Worm (Caenorhabditis elegans) whole organism, L4 larva: ENCODE data around the gene ckk-1.
A peak's percentile ranks its signal among the peaks of the same experiment; 100 is the strongest.

Source experiments
- F26F4.8 ChIP-seq: fragments of 200-800 bp; sonication (Bioruptor generic); conservative IDR thresholded peaks from 2 replicates; pipeline ENCODE4 v1.3.6; 2022; ENCODE audit warnings: missing genetic modification characterization, missing compliant biosample characterization
- F44E2.7 ChIP-seq: fragments of 200-800 bp; sonication (Bioruptor generic); IDR thresholded peaks from 2 replicates; pipeline ENCODE4 v2.1.2; 2022; ENCODE audit warnings: missing genetic modification characterization, missing compliant biosample characterization
- F49E8.2 ChIP-seq: sonication (generic microtip); optimal IDR thresholded peaks from 2 replicates; lab custom pipeline; 2016; ENCODE audit warnings: missing compliant biosample characterization, mild to moderate bottlenecking, missing genetic modification characterization, borderline replicate concordance
- T26A8.4 ChIP-seq: fragments of 200-800 bp; sonication (Bioruptor generic); IDR thresholded peaks from 2 replicates; pipeline ENCODE4 v1.3.6; 2022; ENCODE audit warnings: missing genetic modification characterization, missing compliant biosample characterization
- arid-1 ChIP-seq: fragments of 200-800 bp; sonication (Bioruptor generic); conservative IDR thresholded peaks from 2 replicates; pipeline ENCODE4 v1.3.6; 2022; ENCODE audit warnings: missing genetic modification reagents, missing genetic modification characterization, missing compliant biosample characterization
- attf-4 ChIP-seq: sonication (generic microtip); optimal IDR thresholded peaks from 3 replicates; lab custom pipeline; 2017; ENCODE audit warnings: missing biosample characterization, missing genetic modification characterization
- ces-1 ChIP-seq: fragments of 150-350 bp; sonication (generic microtip); optimal IDR thresholded peaks from 4 replicates; lab custom pipeline; 2014; ENCODE audit warnings: missing biosample characterization, missing genetic modification reagents, missing genetic modification characterization
- cey-2 ChIP-seq: sonication (generic microtip); optimal IDR thresholded peaks from 3 replicates; lab custom pipeline; 2017; ENCODE audit warnings: missing genetic modification characterization, mild to moderate bottlenecking, missing compliant biosample characterization, antibody characterized with exemption, borderline replicate concordance; ENCODE audit not compliant: insufficient read depth
- ctbp-1 ChIP-seq: fragments of 200-800 bp; sonication (Bioruptor generic); IDR thresholded peaks from 2 replicates; pipeline ENCODE4 v1.3.6; 2022; ENCODE audit warnings: missing genetic modification reagents, missing genetic modification characterization, missing compliant biosample characterization
- daf-16 ChIP-seq, 3 experiments: sonication (generic microtip); optimal IDR thresholded peaks; 2 replicates each; lab custom pipeline; 2016 to 2017; ENCODE audit warnings: missing genetic modification characterization in 3 of 3, missing genetic modification reagents in 3 of 3, mild to moderate bottlenecking in 2 of 3, missing compliant biosample characterization in 2 of 3, missing biosample characterization in 1 of 3, moderate library complexity in 1 of 3
- daf-19 ChIP-seq: fragments of 200-800 bp; sonication (Bioruptor generic); conservative IDR thresholded peaks from 2 replicates; pipeline ENCODE4 v1.3.6; 2022; ENCODE audit warnings: missing genetic modification characterization, missing compliant biosample characterization
- dpl-1 ChIP-seq: fragments of 150-350 bp; optimal IDR thresholded peaks from 2 replicates; lab custom pipeline; 2014; ENCODE audit warnings: missing biosample characterization, missing genetic modification reagents, missing genetic modification characterization
- duxl-1 ChIP-seq: sonication (generic microtip); optimal IDR thresholded peaks from 2 replicates; lab custom pipeline; 2016; ENCODE audit warnings: mild to moderate bottlenecking, missing genetic modification characterization, moderate library complexity, missing compliant biosample characterization; ENCODE audit not compliant: poor library complexity
- egl-27 ChIP-seq: sonication (generic microtip); optimal IDR thresholded peaks from 3 replicates; lab custom pipeline; 2017; ENCODE audit warnings: missing biosample characterization, missing genetic modification reagents, missing genetic modification characterization
- jun-1 ChIP-seq: fragments of 150-350 bp; optimal IDR thresholded peaks from 2 replicates; lab custom pipeline; 2014; ENCODE audit warnings: missing biosample characterization, missing genetic modification reagents, missing genetic modification characterization
- lim-7 ChIP-seq: fragments of 200-800 bp; sonication (Bioruptor generic); IDR thresholded peaks from 2 replicates; pipeline ENCODE4 v1.3.6; 2022; ENCODE audit warnings: missing genetic modification characterization, missing compliant biosample characterization
- lin-29 ChIP-seq: fragments of 200-800 bp; sonication (Bioruptor generic); IDR thresholded peaks from 2 replicates; pipeline ENCODE4 v1.3.6; 2022; ENCODE audit warnings: missing genetic modification reagents, missing genetic modification characterization, missing compliant biosample characterization
- lsy-2 ChIP-seq, 2 experiments: fragments of 150-350 bp in 1 of 2; sonication (generic microtip) in 1 of 2; optimal IDR thresholded peaks; 2 replicates each; lab custom pipeline; 2014 to 2017; ENCODE audit warnings: missing biosample characterization in 2 of 2, missing genetic modification characterization in 2 of 2
- mdl-1 ChIP-seq, 2 experiments: fragments of 150-350 bp in 1 of 2; sonication (generic microtip) in 1 of 2; optimal IDR thresholded peaks; 2 replicates each; lab custom pipeline; 2014 to 2017; ENCODE audit warnings: missing biosample characterization in 2 of 2, missing genetic modification characterization in 2 of 2
- mes-2 ChIP-seq: sonication (generic microtip); optimal IDR thresholded peaks from 2 replicates; lab custom pipeline; 2016; ENCODE audit warnings: missing genotype, mild to moderate bottlenecking, missing genetic modification characterization, missing compliant biosample characterization; ENCODE audit not compliant: poor library complexity, severe bottlenecking
- mxl-3 ChIP-seq: fragments of 200-800 bp; sonication (Bioruptor generic); optimal IDR thresholded peaks from 2 replicates; lab custom pipeline; 2018; ENCODE audit warnings: mild to moderate bottlenecking, missing genetic modification characterization, missing compliant biosample characterization
- nhr-102 ChIP-seq: sonication (generic microtip); optimal IDR thresholded peaks from 2 replicates; lab custom pipeline; 2016; ENCODE audit warnings: mild to moderate bottlenecking, missing genetic modification characterization, moderate library complexity, missing compliant biosample characterization
- nhr-11 ChIP-seq: fragments of 150-350 bp; optimal IDR thresholded peaks from 2 replicates; lab custom pipeline; 2014; ENCODE audit warnings: missing biosample characterization, missing genetic modification characterization
- nhr-111 ChIP-seq: fragments of 200-800 bp; sonication (Bioruptor generic); optimal IDR thresholded peaks from 2 replicates; lab custom pipeline; 2018; ENCODE audit warnings: mild to moderate bottlenecking, missing genetic modification characterization, missing compliant biosample characterization
- nhr-25 ChIP-seq: sonication (generic microtip); optimal IDR thresholded peaks from 2 replicates; lab custom pipeline; 2017; ENCODE audit warnings: missing genetic modification characterization, mild to moderate bottlenecking, missing compliant biosample characterization, antibody characterized with exemption, moderate library complexity, borderline replicate concordance; ENCODE audit not compliant: insufficient read depth
- nhr-28 ChIP-seq: fragments of 150-350 bp; optimal IDR thresholded peaks from 2 replicates; lab custom pipeline; 2014; ENCODE audit warnings: missing biosample characterization, missing genetic modification characterization
- nhr-41 ChIP-seq: fragments of 200-800 bp; sonication (Bioruptor generic); IDR thresholded peaks from 2 replicates; pipeline ENCODE4 v1.3.6; 2022; ENCODE audit warnings: missing genetic modification reagents, missing genetic modification characterization, missing compliant biosample characterization
- nhr-6 ChIP-seq: fragments of 150-350 bp; optimal IDR thresholded peaks from 2 replicates; lab custom pipeline; 2014; ENCODE audit warnings: missing biosample characterization, missing genetic modification characterization
- nhr-77 ChIP-seq: fragments of 150-350 bp; optimal IDR thresholded peaks from 2 replicates; lab custom pipeline; 2014; ENCODE audit warnings: missing biosample characterization, missing genetic modification characterization
- pha-4 ChIP-seq, 2 experiments: fragments of 150-350 bp in 1 of 2; fragments of 200-800 bp in 1 of 2; sonication (Bioruptor generic) in 1 of 2; IDR thresholded peaks in 1 of 2; optimal IDR thresholded peaks in 1 of 2; 2 replicates each; pipeline versions ENCODE4 v1.3.6 to Lab custom; 2014 to 2022; ENCODE audit warnings: missing genetic modification characterization in 2 of 2, missing genetic modification reagents in 2 of 2, missing biosample characterization in 1 of 2, missing compliant biosample characterization in 1 of 2
- php-3 ChIP-seq: fragments of 200-800 bp; sonication (Bioruptor generic); IDR thresholded peaks from 2 replicates; pipeline ENCODE4 v1.3.6; 2022; ENCODE audit warnings: missing genetic modification reagents, missing genetic modification characterization, missing compliant biosample characterization
- rbr-2 ChIP-seq: sonication (generic microtip); optimal IDR thresholded peaks from 2 replicates; lab custom pipeline; 2016; ENCODE audit warnings: missing genotype, missing genetic modification characterization, missing compliant biosample characterization
- saeg-2 ChIP-seq: fragments of 200-800 bp; sonication (Bioruptor generic); IDR thresholded peaks from 2 replicates; pipeline ENCODE4 v1.3.6; 2022; ENCODE audit warnings: missing genetic modification reagents, missing genetic modification characterization, missing compliant biosample characterization
- sdz-12 ChIP-seq: fragments of 200-800 bp; sonication (Bioruptor generic); optimal IDR thresholded peaks from 2 replicates; lab custom pipeline; 2018; ENCODE audit warnings: mild to moderate bottlenecking, missing genetic modification characterization, missing compliant biosample characterization
- unc-39 ChIP-seq: sonication (generic microtip); optimal IDR thresholded peaks from 2 replicates; lab custom pipeline; 2017; ENCODE audit warnings: missing biosample characterization, missing genetic modification characterization
- zip-11 ChIP-seq: fragments of 200-800 bp; sonication (Bioruptor generic); IDR thresholded peaks from 2 replicates; pipeline ENCODE4 v1.3.6; 2022; ENCODE audit warnings: missing genetic modification characterization, missing compliant biosample characterization
- ztf-7 ChIP-seq: fragments of 150-350 bp; optimal IDR thresholded peaks from 2 replicates; lab custom pipeline; 2014; ENCODE audit warnings: missing biosample characterization, missing genetic modification characterization

ckk-1 gene

DNA sequence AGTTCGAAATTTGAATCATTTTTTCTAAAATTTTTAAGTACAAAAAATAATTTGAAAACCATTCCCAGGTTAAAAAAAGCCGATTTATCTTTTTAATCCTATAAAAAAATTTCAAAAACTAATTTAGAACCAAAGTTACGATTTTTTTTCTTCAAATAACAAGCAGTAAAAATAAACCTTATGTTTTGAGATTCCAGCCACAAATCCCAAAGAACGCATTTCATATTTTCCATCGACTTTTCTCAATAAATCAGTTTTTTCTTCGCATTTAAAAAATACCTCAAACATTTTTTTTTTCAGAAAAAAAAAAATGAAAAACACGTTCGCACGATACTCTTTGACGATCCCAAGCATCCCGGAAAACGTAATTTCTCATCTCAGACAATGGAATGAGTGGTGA lies at the start of gene ckk-1:
Gene ckk-1 (plus strand): TSS at position 301 of the 400 bp plus-strand sequence.
- TF ChIP-seq nhr-102 (tag; lab: Kevin White, UChicago) (no peak), nhr-11 (no peak), ctbp-1 (GFP tag; lab: Robert Waterston, UW) (no peak), ces-1 (no peak), nhr-77 (tag; lab: Kevin White, UChicago) (no peak), arid-1 (GFP tag; lab: Robert Waterston, UW) (no peak), F44E2.7 (no peak), mxl-3 (GFP tag; lab: Kevin White, UChicago) (no peak)

ce11 chrIII:5585711-5586110 lies 49.6 kb upstream of the ckk-1 start:
- TF ChIP-seq mdl-1 (tag; optimal IDR thresholded peaks at IDR 0.05; lab: Kevin White, UChicago) = no peak
- TF ChIP-seq egl-27 = no peak
- TF ChIP-seq pha-4 (GFP tag; IDR thresholded peaks at IDR 0.05; lab: Robert Waterston, UW) = no peak
- no peak for TF ChIP-seq pha-4 (tag; optimal IDR thresholded peaks at IDR 0.05; lab: Kevin White, UChicago)
- TF ChIP-seq nhr-41 (GFP tag; lab: Robert Waterston, UW) = no peak
- TF ChIP-seq F44E2.7 = no peak
- TF ChIP-seq nhr-6 (tag; lab: Kevin White, UChicago) = no peak
- TF ChIP-seq daf-16 (GFP tag; optimal IDR thresholded peaks at IDR 0.05; lab: Kevin White, UChicago) = no peak
- TF ChIP-seq daf-16 (tag; optimal IDR thresholded peaks at IDR 0.05; lab: Kevin White, UChicago) = no peak
- no peak for TF ChIP-seq php-3 (GFP tag; lab: Robert Waterston, UW)
- TF ChIP-seq daf-19 = no peak
- no peak for TF ChIP-seq sdz-12 (GFP tag; lab: Kevin White, UChicago)
- TF ChIP-seq duxl-1 (tag; lab: Kevin White, UChicago) = no peak
- no peak for TF ChIP-seq nhr-111
- no peak for TF ChIP-seq rbr-2 (tag; lab: Kevin White, UChicago)
- TF ChIP-seq zip-11 (GFP tag; lab: Robert Waterston, UW) = no peak
- no peak for TF ChIP-seq lin-29
- no peak for TF ChIP-seq nhr-25 (tag; lab: Kevin White, UChicago)
- no peak for TF ChIP-seq saeg-2 (GFP tag; lab: Robert Waterston, UW)

- TF ChIP-seq F49E8.2 (tag; lab: Kevin White, UChicago) = no peak
- no peak for TF ChIP-seq nhr-28 (tag; lab: Kevin White, UChicago)
- TF ChIP-seq unc-39 (tag; lab: Kevin White, UChicago) = no peak
- no peak for TF ChIP-seq lsy-2 (tag; optimal IDR thresholded peaks at IDR 0.05; lab: Kevin White, UChicago)
- TF ChIP-seq attf-4 (tag; lab: Kevin White, UChicago) = no peak
- no peak for TF ChIP-seq ztf-7 (tag; lab: Kevin White, UChicago)
- TF ChIP-seq F26F4.8 = no peak
- no peak for TF ChIP-seq jun-1 (tag; lab: Kevin White, UChicago)
- TF ChIP-seq T26A8.4 = no peak
- peak; percentile 69 for TF ChIP-seq dpl-1 (GFP tag; lab: Kevin White, UChicago)
- no peak for TF ChIP-seq cey-2 (tag; lab: Kevin White, UChicago)
- TF ChIP-seq lim-7 (GFP tag; lab: Robert Waterston, UW) = no peak
- no peak for TF ChIP-seq nhr-41 (GFP tag; lab: Robert Waterston, UW)
- TF ChIP-seq mes-2 (tag; lab: Kevin White, UChicago) = peak; percentile 41
These were observed 48.4 kb upstream of the ckk-1 start, which contains the start of gene F56D2.2 for ce11 chrIII:5586925-5587324. Gene F56D2.2, plus strand, starts transcription at chrIII:5587263.
